Worm (Caenorhabditis elegans) whole organism, young adult: Measurements from ENCODE around the gene oac-6.

ENCODE experiments used
- F10E7.11 ChIP-seq: sonication (generic microtip); optimal IDR thresholded peaks from 2 replicates; lab custom pipeline; 2017; ENCODE audit warnings: mild to moderate bottlenecking, missing genetic modification characterization, moderate library complexity, missing compliant biosample characterization
- F37B4.10 ChIP-seq: fragments of 200-800 bp; sonication (Bioruptor generic); IDR thresholded peaks from 2 replicates; pipeline ENCODE4 v1.3.6; 2022; ENCODE audit warnings: missing genetic modification characterization, missing compliant biosample characterization
- F39B2.1 ChIP-seq: fragments of 200-800 bp; sonication (Bioruptor generic); IDR thresholded peaks from 2 replicates; pipeline ENCODE4 v1.3.6; 2022; ENCODE audit warnings: missing genetic modification reagents, missing genetic modification characterization, missing compliant biosample characterization
- F49E8.2 ChIP-seq: sonication (generic microtip); optimal IDR thresholded peaks from 3 replicates; lab custom pipeline; 2017; ENCODE audit warnings: missing genetic modification characterization, mild to moderate bottlenecking, missing compliant biosample characterization, antibody characterized with exemption, moderate library complexity; ENCODE audit not compliant: insufficient read depth
- F52B5.7 ChIP-seq: sonication (generic microtip); optimal IDR thresholded peaks from 2 replicates; lab custom pipeline; 2016; ENCODE audit warnings: mild to moderate bottlenecking, missing genetic modification characterization, missing compliant biosample characterization
- Y53F4B.3 ChIP-seq: fragments of 200-800 bp; sonication (Bioruptor generic); IDR thresholded peaks from 2 replicates; pipeline ENCODE4 v1.3.6; 2022; ENCODE audit warnings: missing genetic modification reagents, missing genetic modification characterization, missing compliant biosample characterization
- Y95B8A.8 ChIP-seq: fragments of 200-800 bp; sonication (Bioruptor generic); IDR thresholded peaks from 2 replicates; pipeline ENCODE4 v1.3.6; 2022; ENCODE audit warnings: missing genetic modification reagents, missing genetic modification characterization, missing compliant biosample characterization
- ama-1 ChIP-seq, 3 experiments: fragments of 150-350 bp in 1 of 3; sonication (generic microtip) in 2 of 3; optimal IDR thresholded peaks; 2 replicates each; lab custom pipeline; 2014 to 2018; ENCODE audit warnings: missing biosample characterization in 2 of 3, missing genetic modification characterization in 2 of 3, missing genetic modification reagents in 2 of 3
- bed-2 ChIP-seq: fragments of 200-800 bp; sonication (Bioruptor generic); IDR thresholded peaks from 2 replicates; pipeline ENCODE4 v1.3.6; 2022; ENCODE audit warnings: missing genetic modification reagents, missing genetic modification characterization, missing compliant biosample characterization
- cebp-1 ChIP-seq, 2 experiments: fragments of 200-800 bp in 1 of 2; sonication (Bioruptor generic) in 1 of 2; sonication (generic microtip) in 1 of 2; IDR thresholded peaks in 1 of 2; optimal IDR thresholded peaks in 1 of 2; 2 replicates each; pipeline versions ENCODE4 v1.3.6 to Lab custom; 2017 to 2022; ENCODE audit warnings: missing compliant biosample characterization in 2 of 2, missing genetic modification characterization in 2 of 2, mild to moderate bottlenecking in 1 of 2, missing genetic modification reagents in 1 of 2, moderate library complexity in 1 of 2
- ceh-100 ChIP-seq: fragments of 200-800 bp; sonication (Bioruptor generic); IDR thresholded peaks from 2 replicates; pipeline ENCODE4 v1.3.6; 2022; ENCODE audit warnings: missing genetic modification reagents, missing genetic modification characterization, missing compliant biosample characterization
- ceh-40 ChIP-seq: fragments of 200-800 bp; sonication (Bioruptor generic); IDR thresholded peaks from 2 replicates; pipeline ENCODE4 v1.3.6; 2022; ENCODE audit warnings: missing genetic modification characterization, missing compliant biosample characterization
- ceh-91 ChIP-seq: fragments of 200-800 bp; sonication (Bioruptor generic); IDR thresholded peaks from 2 replicates; pipeline ENCODE4 v1.3.6; 2022; ENCODE audit warnings: missing genetic modification reagents, missing genetic modification characterization, missing compliant biosample characterization
- die-1 ChIP-seq: sonication (generic microtip); optimal IDR thresholded peaks from 2 replicates; lab custom pipeline; 2016; ENCODE audit warnings: missing genotype, mild to moderate bottlenecking, missing genetic modification characterization, missing compliant biosample characterization
- dpff-1 ChIP-seq: sonication (generic microtip); optimal IDR thresholded peaks from 2 replicates; lab custom pipeline; 2017; ENCODE audit warnings: mild to moderate bottlenecking, missing genetic modification characterization, missing compliant biosample characterization
- egrh-3 ChIP-seq: fragments of 200-800 bp; sonication (Bioruptor generic); IDR thresholded peaks from 2 replicates; pipeline ENCODE4 v1.3.6; 2022; ENCODE audit warnings: missing genetic modification reagents, missing genetic modification characterization, missing compliant biosample characterization
- hmg-1.2 ChIP-seq: fragments of 200-800 bp; sonication (Bioruptor generic); IDR thresholded peaks from 2 replicates; pipeline ENCODE4 v1.3.6; 2022; ENCODE audit warnings: missing genetic modification reagents, missing genetic modification characterization, missing compliant biosample characterization
- hmg-20 ChIP-seq: fragments of 200-800 bp; sonication (Bioruptor generic); IDR thresholded peaks from 2 replicates; pipeline ENCODE4 v1.3.6; 2022; ENCODE audit warnings: missing genetic modification reagents, missing genetic modification characterization, missing compliant biosample characterization
- hrde-1 ChIP-seq: sonication (generic microtip); optimal IDR thresholded peaks from 2 replicates; lab custom pipeline; 2016; ENCODE audit warnings: missing genetic modification characterization, mild to moderate bottlenecking, missing compliant biosample characterization, moderate library complexity, missing genotype, missing genetic modification reagents, borderline replicate concordance
- hsf-1 ChIP-seq: fragments of 200-800 bp; sonication (Bioruptor generic); IDR thresholded peaks from 2 replicates; pipeline ENCODE4 v1.3.6; 2022; ENCODE audit warnings: missing genetic modification reagents, missing genetic modification characterization, missing compliant biosample characterization
- lin-40 ChIP-seq: sonication (generic microtip); optimal IDR thresholded peaks from 2 replicates; lab custom pipeline; 2016; ENCODE audit warnings: missing genetic modification characterization, mild to moderate bottlenecking, missing compliant biosample characterization, missing genotype, missing genetic modification reagents
- lin-54 ChIP-seq: fragments of 200-800 bp; sonication (Bioruptor generic); optimal IDR thresholded peaks from 2 replicates; lab custom pipeline; 2018; ENCODE audit warnings: mild to moderate bottlenecking, missing genetic modification characterization, missing compliant biosample characterization
- madf-10 ChIP-seq: sonication (generic microtip); optimal IDR thresholded peaks from 2 replicates; lab custom pipeline; 2016; ENCODE audit warnings: mild to moderate bottlenecking, missing genetic modification characterization, missing compliant biosample characterization
- mxl-1 ChIP-seq: sonication (generic microtip); optimal IDR thresholded peaks from 2 replicates; lab custom pipeline; 2016; ENCODE audit warnings: missing genetic modification characterization, missing compliant biosample characterization
- nhr-120 ChIP-seq: fragments of 200-800 bp; sonication (Bioruptor generic); IDR thresholded peaks from 2 replicates; pipeline ENCODE4 v1.3.6; 2022; ENCODE audit warnings: missing genetic modification characterization, missing compliant biosample characterization
- nhr-90 ChIP-seq: sonication (generic microtip); optimal IDR thresholded peaks from 2 replicates; lab custom pipeline; 2016; ENCODE audit warnings: missing genotype, mild to moderate bottlenecking, missing genetic modification characterization, missing compliant biosample characterization
- repo-1 ChIP-seq: sonication (generic microtip); optimal IDR thresholded peaks from 2 replicates; lab custom pipeline; 2017; ENCODE audit warnings: mild to moderate bottlenecking, missing genetic modification characterization, missing compliant biosample characterization
- rpc-1 ChIP-seq, 2 experiments: fragments of 150-350 bp in 1 of 2; sonication (generic microtip) in 1 of 2; optimal IDR thresholded peaks; 2 replicates each; lab custom pipeline; 2014 to 2018; ENCODE audit warnings: missing biosample characterization in 1 of 2, missing genetic modification characterization in 1 of 2, missing genetic modification reagents in 1 of 2, missing genotype in 1 of 2
- snpc-1.1 ChIP-seq: sonication (generic microtip); optimal IDR thresholded peaks from 2 replicates; lab custom pipeline; 2017; ENCODE audit warnings: missing genetic modification characterization, mild to moderate bottlenecking, missing compliant biosample characterization, antibody characterized with exemption, moderate library complexity, missing genotype, missing genetic modification reagents; ENCODE audit not compliant: insufficient read depth
- snpc-1.3 ChIP-seq: sonication (generic microtip); optimal IDR thresholded peaks from 2 replicates; lab custom pipeline; 2017; ENCODE audit warnings: missing genetic modification characterization, mild to moderate bottlenecking, missing compliant biosample characterization, antibody characterized with exemption, moderate library complexity, missing genotype, missing genetic modification reagents; ENCODE audit not compliant: insufficient read depth
- tbx-9 ChIP-seq: sonication (generic microtip); optimal IDR thresholded peaks from 2 replicates; lab custom pipeline; 2016; ENCODE audit warnings: borderline replicate concordance, missing genetic modification characterization, inconsistent platforms, missing compliant biosample characterization
- zim-3 ChIP-seq: sonication (generic microtip); optimal IDR thresholded peaks from 2 replicates; lab custom pipeline; 2017; ENCODE audit warnings: mild to moderate bottlenecking, missing genetic modification characterization, moderate library complexity, missing compliant biosample characterization
- ztf-28 ChIP-seq: fragments of 200-800 bp; sonication (Bioruptor generic); IDR thresholded peaks from 2 replicates; pipeline ENCODE4 v1.3.6; 2022; ENCODE audit warnings: missing genetic modification reagents, missing genetic modification characterization, missing compliant biosample characterization
- ztf-6 ChIP-seq: fragments of 200-800 bp; sonication (Bioruptor generic); IDR thresholded peaks from 2 replicates; pipeline ENCODE4 v1.3.6; 2022; ENCODE audit warnings: missing genetic modification reagents, missing genetic modification characterization, missing compliant biosample characterization

Gene oac-6

DNA sequence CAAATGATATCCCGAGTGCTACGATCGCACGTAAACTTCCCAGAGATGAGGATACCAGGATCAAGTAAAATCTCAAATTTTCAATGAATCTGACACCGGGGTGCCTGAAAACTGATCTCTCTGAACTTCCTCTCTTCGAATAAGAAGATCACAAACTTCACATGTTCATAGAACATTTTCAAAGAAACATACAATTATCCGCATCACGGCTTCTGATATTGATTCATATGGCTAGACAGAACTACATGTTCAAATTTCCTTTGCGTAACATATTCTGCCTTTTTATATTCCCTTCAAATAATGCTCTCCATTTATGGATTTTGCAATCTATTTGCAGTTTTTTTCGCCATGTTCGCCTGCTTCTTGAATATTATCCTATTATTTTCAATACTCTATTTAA, 5.4 kb upstream of the oac-6 start, which contains the start of gene srbc-83:
TSS of gene srbc-83 (plus strand) at position 301 of the 400 bp plus-strand sequence.
- TF ChIP-seq zim-3 (tag; lab: Kevin White, UChicago): no peak
- TF ChIP-seq lin-40 (tag; lab: Kevin White, UChicago): no peak
- no peak for TF ChIP-seq F52B5.7
- no peak for TF ChIP-seq lin-54 (GFP tag; lab: Kevin White, UChicago)
- no peak for TF ChIP-seq hmg-20
- TF ChIP-seq hrde-1 (tag; lab: Kevin White, UChicago): no peak
- TF ChIP-seq Y95B8A.8 (GFP tag; lab: Robert Waterston, UW): no peak
- TF ChIP-seq ztf-28: no peak
- TF ChIP-seq cebp-1 (GFP tag; IDR thresholded peaks at IDR 0.05; lab: Robert Waterston, UW): no peak
- TF ChIP-seq cebp-1 (tag; optimal IDR thresholded peaks at IDR 0.05; lab: Kevin White, UChicago): no peak
- TF ChIP-seq hsf-1 (GFP tag; lab: Robert Waterston, UW): no peak
- no peak for TF ChIP-seq F39B2.1 (GFP tag; lab: Robert Waterston, UW)
- no peak for TF ChIP-seq dpff-1
- no peak for TF ChIP-seq ceh-100 (GFP tag; lab: Robert Waterston, UW)
- TF ChIP-seq ceh-91 (GFP tag; lab: Robert Waterston, UW): no peak
- TF ChIP-seq nhr-90 (tag; lab: Kevin White, UChicago): no peak
- TF ChIP-seq F10E7.11 (tag; lab: Kevin White, UChicago): no peak
- TF ChIP-seq Y53F4B.3: no peak
- no peak for TF ChIP-seq F37B4.10 (GFP tag; lab: Robert Waterston, UW)
- TF ChIP-seq, all 124 proteins: peak for 0

DNA sequence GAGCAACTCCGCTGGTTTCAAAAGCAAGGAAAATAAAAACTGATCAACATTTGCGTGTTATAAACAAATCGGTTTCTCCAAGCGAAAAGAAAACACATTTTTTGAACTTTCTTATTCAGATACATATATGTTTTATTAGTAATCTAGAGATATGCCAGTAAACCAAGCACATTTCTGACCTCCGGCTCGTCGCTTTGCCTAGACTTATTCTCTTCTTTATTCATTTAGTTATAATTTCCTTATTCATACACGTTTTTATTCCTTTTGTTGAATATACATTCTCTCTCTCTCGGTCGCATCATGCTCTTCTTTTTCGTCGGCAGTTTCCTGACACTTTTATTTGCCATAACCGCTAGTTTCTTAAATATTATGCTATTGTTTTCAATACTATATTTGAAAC, 3.8 kb upstream of the oac-6 start, which contains the start of gene srbc-84:
TSS of gene srbc-84 (plus strand) at position 301 of the 400 bp plus-strand sequence.
- TF ChIP-seq egrh-3 (GFP tag; lab: Robert Waterston, UW): no peak
- TF ChIP-seq snpc-1.3: no peak
- TF ChIP-seq bed-2: no peak
- no peak for TF ChIP-seq F49E8.2
- TF ChIP-seq ztf-6: no peak
- no peak for TF ChIP-seq hmg-1.2 (GFP tag; lab: Robert Waterston, UW)
- no peak for TF ChIP-seq mxl-1 (tag; lab: Kevin White, UChicago)
- TF ChIP-seq nhr-120 (GFP tag; lab: Robert Waterston, UW): no peak
- TF ChIP-seq ceh-40: no peak
- no peak for TF ChIP-seq ama-1 (optimal IDR thresholded peaks at IDR 0.05; lab: Kevin White, UChicago)
- no peak for TF ChIP-seq ama-1 (GFP tag; optimal IDR thresholded peaks at IDR 0.05; lab: Kevin White, UChicago)
- no peak for TF ChIP-seq lin-40 (tag; lab: Kevin White, UChicago)
- no peak for TF ChIP-seq tbx-9 (tag; lab: Kevin White, UChicago)
- TF ChIP-seq die-1 (tag; lab: Kevin White, UChicago): no peak
- TF ChIP-seq rpc-1 (optimal IDR thresholded peaks at IDR 0.05; lab: Kevin White, UChicago): no peak
- TF ChIP-seq rpc-1 (tag; optimal IDR thresholded peaks at IDR 0.05; lab: Kevin White, UChicago): no peak
- TF ChIP-seq repo-1 (tag; lab: Kevin White, UChicago): no peak

DNA sequence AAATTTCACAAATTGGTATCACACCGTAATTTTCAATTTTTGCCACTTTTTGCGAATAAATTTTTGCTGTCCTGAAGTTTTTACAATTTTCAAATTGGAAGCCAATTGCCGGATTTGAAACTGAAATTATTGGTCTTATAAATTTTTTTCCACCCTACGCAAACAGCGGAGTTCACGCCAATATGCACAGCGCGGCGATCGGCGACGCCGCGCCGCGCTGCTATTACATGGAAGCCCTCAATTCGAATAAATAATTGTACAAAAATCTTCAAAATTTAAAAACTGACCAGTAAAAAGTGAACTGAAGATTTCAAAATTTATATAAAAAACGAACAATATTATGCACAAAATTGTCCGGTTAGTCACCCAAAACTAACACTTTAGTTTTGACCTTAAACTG, 2.7 kb upstream of the oac-6 start:
- TF ChIP-seq madf-10 (tag; lab: Kevin White, UChicago) (peak; percentile 97), die-1 (tag; lab: Kevin White, UChicago) (no peak)

DNA sequence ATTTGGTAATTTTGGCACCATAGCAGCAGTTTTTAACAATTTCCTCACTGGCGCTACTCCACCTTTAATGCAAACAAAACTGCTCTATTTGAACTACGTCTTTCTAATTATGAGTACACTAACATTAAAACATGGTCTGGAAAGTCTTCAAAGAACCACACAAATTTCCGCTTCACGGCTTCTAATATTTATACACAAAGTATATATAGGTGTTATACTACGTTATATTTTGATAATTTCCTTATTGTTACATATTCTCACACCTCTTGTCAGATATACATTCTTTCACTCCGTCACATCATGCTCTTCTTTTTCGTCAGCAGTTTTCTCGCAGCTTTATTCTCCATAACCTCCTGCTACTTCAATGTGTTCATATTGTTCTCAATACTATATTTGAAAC, 2.2 kb upstream of the oac-6 start, which contains the start of gene srbc-82:
TSS of gene srbc-82 (plus strand) at position 301 of the 400 bp plus-strand sequence.
- TF ChIP-seq snpc-1.1 (tag; lab: Kevin White, UChicago): no peak
